Worm (Caenorhabditis elegans) whole organism, young adult: ENCODE results near the gene exc-5.

Source experiments
- B0019.2 ChIP-seq: fragments of 200-800 bp; sonication (Bioruptor generic); conservative IDR thresholded peaks from 2 replicates; pipeline ENCODE4 v1.3.6; 2022; ENCODE audit warnings: missing genetic modification reagents, missing genetic modification characterization, missing compliant biosample characterization
- B0035.1 ChIP-seq: sonication (generic microtip); optimal IDR thresholded peaks from 2 replicates; lab custom pipeline; 2016; ENCODE audit warnings: missing genetic modification characterization, mild to moderate bottlenecking, missing compliant biosample characterization, missing genotype, missing genetic modification reagents
- B0261.1 ChIP-seq: sonication (generic microtip); optimal IDR thresholded peaks from 2 replicates; lab custom pipeline; 2016; ENCODE audit warnings: mild to moderate bottlenecking, missing genetic modification characterization, moderate library complexity, missing compliant biosample characterization
- C17E4.6 ChIP-seq: fragments of 200-800 bp; sonication (Bioruptor generic); IDR thresholded peaks from 2 replicates; pipeline ENCODE4 v1.3.6; 2022; ENCODE audit warnings: missing genetic modification reagents, missing genetic modification characterization, missing compliant biosample characterization
- F10E7.11 ChIP-seq: sonication (generic microtip); optimal IDR thresholded peaks from 2 replicates; lab custom pipeline; 2017; ENCODE audit warnings: mild to moderate bottlenecking, missing genetic modification characterization, moderate library complexity, missing compliant biosample characterization
- F22D6.2 ChIP-seq: sonication (generic microtip); optimal IDR thresholded peaks from 2 replicates; lab custom pipeline; 2016; ENCODE audit warnings: mild to moderate bottlenecking, missing genetic modification characterization, missing compliant biosample characterization
- F23B12.7 ChIP-seq: sonication (generic microtip); optimal IDR thresholded peaks from 2 replicates; lab custom pipeline; 2017; ENCODE audit warnings: missing genetic modification characterization, mild to moderate bottlenecking, missing compliant biosample characterization, antibody characterized with exemption, moderate library complexity; ENCODE audit not compliant: insufficient read depth
- F33H1.4 ChIP-seq: fragments of 200-800 bp; sonication (Bioruptor generic); IDR thresholded peaks from 2 replicates; pipeline ENCODE4 v1.3.6; 2022; ENCODE audit warnings: missing genetic modification reagents, missing genetic modification characterization, missing compliant biosample characterization
- F57A8.1 ChIP-seq: fragments of 200-800 bp; sonication (Bioruptor generic); optimal IDR thresholded peaks from 2 replicates; lab custom pipeline; 2018; ENCODE audit warnings: mild to moderate bottlenecking, missing genetic modification characterization, moderate library complexity, missing compliant biosample characterization
- K11D2.4 ChIP-seq: fragments of 200-800 bp; sonication (Bioruptor generic); IDR thresholded peaks from 2 replicates; pipeline ENCODE4 v1.3.6; 2022; ENCODE audit warnings: missing genetic modification reagents, missing genetic modification characterization, missing compliant biosample characterization
- K12H6.12 ChIP-seq: fragments of 200-800 bp; sonication (Bioruptor generic); optimal IDR thresholded peaks from 2 replicates; lab custom pipeline; 2018; ENCODE audit warnings: mild to moderate bottlenecking, missing genetic modification characterization, missing compliant biosample characterization
- T26A5.8 ChIP-seq: sonication (generic microtip); optimal IDR thresholded peaks from 2 replicates; lab custom pipeline; 2016; ENCODE audit warnings: missing genetic modification characterization, missing compliant biosample characterization
- Y67H2A.10 ChIP-seq: fragments of 200-800 bp; sonication (Bioruptor generic); conservative IDR thresholded peaks from 2 replicates; pipeline ENCODE4 v1.3.6; 2022; ENCODE audit warnings: missing genetic modification reagents, missing genetic modification characterization, missing compliant biosample characterization
- Y79H2A.3 ChIP-seq: fragments of 200-800 bp; sonication (Bioruptor generic); conservative IDR thresholded peaks from 2 replicates; pipeline ENCODE4 v1.3.6; 2022; ENCODE audit warnings: missing genetic modification reagents, missing genetic modification characterization, missing compliant biosample characterization
- Y95B8A.8 ChIP-seq: fragments of 200-800 bp; sonication (Bioruptor generic); IDR thresholded peaks from 2 replicates; pipeline ENCODE4 v1.3.6; 2022; ENCODE audit warnings: missing genetic modification reagents, missing genetic modification characterization, missing compliant biosample characterization
- akir-1 ChIP-seq: fragments of 200-800 bp; sonication (Bioruptor generic); optimal IDR thresholded peaks from 2 replicates; lab custom pipeline; 2018; ENCODE audit warnings: mild to moderate bottlenecking, missing genetic modification characterization, moderate library complexity, missing compliant biosample characterization
- aptf-2 ChIP-seq: fragments of 200-800 bp; sonication (Bioruptor generic); conservative IDR thresholded peaks from 2 replicates; pipeline ENCODE4 v1.3.6; 2022; ENCODE audit warnings: missing genetic modification reagents, missing genetic modification characterization, missing compliant biosample characterization
- attf-3 ChIP-seq: fragments of 200-800 bp; sonication (Bioruptor generic); conservative IDR thresholded peaks from 2 replicates; pipeline ENCODE4 v1.3.6; 2022; ENCODE audit warnings: missing genetic modification reagents, missing genetic modification characterization, missing compliant biosample characterization
- attf-5 ChIP-seq: fragments of 200-800 bp; sonication (Bioruptor generic); optimal IDR thresholded peaks from 2 replicates; lab custom pipeline; 2018; ENCODE audit warnings: mild to moderate bottlenecking, missing genetic modification characterization, missing compliant biosample characterization
- attf-6 ChIP-seq: fragments of 200-800 bp; sonication (Bioruptor generic); IDR thresholded peaks from 2 replicates; pipeline ENCODE4 v1.3.6; 2022; ENCODE audit warnings: missing genetic modification reagents, missing genetic modification characterization, missing compliant biosample characterization
- cebp-2 ChIP-seq: fragments of 200-800 bp; sonication (Bioruptor generic); IDR thresholded peaks from 2 replicates; pipeline ENCODE4 v1.3.6; 2022; ENCODE audit warnings: missing genetic modification characterization, missing compliant biosample characterization
- ceh-27 ChIP-seq: fragments of 200-800 bp; sonication (Bioruptor generic); optimal IDR thresholded peaks from 2 replicates; lab custom pipeline; 2018; ENCODE audit warnings: mild to moderate bottlenecking, missing genetic modification characterization, moderate library complexity, missing compliant biosample characterization
- ceh-58 ChIP-seq: fragments of 200-800 bp; sonication (Bioruptor generic); IDR thresholded peaks from 2 replicates; pipeline ENCODE4 v1.3.6; 2022; ENCODE audit warnings: missing genetic modification characterization, missing compliant biosample characterization
- ceh-79 ChIP-seq: sonication (generic microtip); optimal IDR thresholded peaks from 2 replicates; lab custom pipeline; 2017; ENCODE audit warnings: mild to moderate bottlenecking, missing genetic modification characterization, missing compliant biosample characterization
- chd-7 ChIP-seq: sonication (generic microtip); optimal IDR thresholded peaks from 2 replicates; lab custom pipeline; 2016; ENCODE audit warnings: mild to moderate bottlenecking, missing genetic modification characterization, moderate library complexity, missing compliant biosample characterization
- dox-1 ChIP-seq: fragments of 200-800 bp; sonication (Bioruptor generic); IDR thresholded peaks from 2 replicates; pipeline ENCODE4 v1.3.6; 2022; ENCODE audit warnings: missing genetic modification reagents, missing genetic modification characterization, missing compliant biosample characterization
- dpff-1 ChIP-seq: sonication (generic microtip); optimal IDR thresholded peaks from 2 replicates; lab custom pipeline; 2017; ENCODE audit warnings: mild to moderate bottlenecking, missing genetic modification characterization, missing compliant biosample characterization
- efl-1 ChIP-seq: fragments of 150-350 bp; optimal IDR thresholded peaks from 2 replicates; lab custom pipeline; 2014; ENCODE audit warnings: missing biosample characterization, missing genetic modification reagents, missing genetic modification characterization
- egl-18 ChIP-seq: fragments of 200-800 bp; sonication (Bioruptor generic); IDR thresholded peaks from 2 replicates; pipeline ENCODE4 v1.3.6; 2022; ENCODE audit warnings: missing genetic modification reagents, missing genetic modification characterization, missing compliant biosample characterization
- fkh-3 ChIP-seq: sonication (generic microtip); optimal IDR thresholded peaks from 2 replicates; lab custom pipeline; 2016; ENCODE audit warnings: mild to moderate bottlenecking, missing genetic modification characterization, missing compliant biosample characterization
- hlh-26 ChIP-seq: fragments of 200-800 bp; sonication (Bioruptor generic); conservative IDR thresholded peaks from 2 replicates; pipeline ENCODE4 v1.3.6; 2022; ENCODE audit warnings: missing genetic modification reagents, missing genetic modification characterization, missing compliant biosample characterization
- let-607 ChIP-seq, 2 experiments: fragments of 200-800 bp in 1 of 2; sonication (Bioruptor generic) in 1 of 2; sonication (generic microtip) in 1 of 2; optimal IDR thresholded peaks; 2 replicates each; lab custom pipeline; 2016 to 2018; ENCODE audit warnings: mild to moderate bottlenecking in 2 of 2, missing compliant biosample characterization in 2 of 2, missing genetic modification characterization in 2 of 2, moderate library complexity in 2 of 2, missing genotype in 1 of 2
- lin-40 ChIP-seq: sonication (generic microtip); optimal IDR thresholded peaks from 2 replicates; lab custom pipeline; 2016; ENCODE audit warnings: missing genetic modification characterization, mild to moderate bottlenecking, missing compliant biosample characterization, missing genotype, missing genetic modification reagents
- lir-1 ChIP-seq: fragments of 200-800 bp; sonication (Bioruptor generic); conservative IDR thresholded peaks from 2 replicates; pipeline ENCODE4 v1.3.6; 2022; ENCODE audit warnings: missing genetic modification reagents, missing genetic modification characterization, missing compliant biosample characterization
- lsy-27 ChIP-seq: sonication (generic microtip); optimal IDR thresholded peaks from 2 replicates; lab custom pipeline; 2017; ENCODE audit warnings: missing genetic modification characterization, mild to moderate bottlenecking, missing compliant biosample characterization, antibody characterized with exemption, missing genotype, borderline replicate concordance; ENCODE audit not compliant: insufficient read depth
- madf-3 ChIP-seq: fragments of 200-800 bp; sonication (Bioruptor generic); IDR thresholded peaks from 2 replicates; pipeline ENCODE4 v1.3.6; 2022; ENCODE audit warnings: missing genetic modification reagents, missing genetic modification characterization, missing compliant biosample characterization
- mcd-1 ChIP-seq: fragments of 200-800 bp; sonication (Bioruptor generic); IDR thresholded peaks from 2 replicates; pipeline ENCODE4 v1.3.6; 2022; ENCODE audit warnings: missing genetic modification reagents, missing genetic modification characterization, missing compliant biosample characterization
- nhr-120 ChIP-seq: fragments of 200-800 bp; sonication (Bioruptor generic); IDR thresholded peaks from 2 replicates; pipeline ENCODE4 v1.3.6; 2022; ENCODE audit warnings: missing genetic modification characterization, missing compliant biosample characterization
- nhr-27 ChIP-seq: fragments of 200-800 bp; sonication (Bioruptor generic); optimal IDR thresholded peaks from 2 replicates; lab custom pipeline; 2018; ENCODE audit warnings: mild to moderate bottlenecking, missing genetic modification characterization, moderate library complexity, missing compliant biosample characterization
- pha-4 ChIP-seq: fragments of 150-350 bp; sonication (generic microtip); optimal IDR thresholded peaks from 2 replicates; lab custom pipeline; 2014; ENCODE audit warnings: missing biosample characterization, missing genetic modification reagents, missing genetic modification characterization
- rcor-1 ChIP-seq: fragments of 200-800 bp; sonication (Bioruptor generic); IDR thresholded peaks from 2 replicates; pipeline ENCODE4 v1.3.6; 2022; ENCODE audit warnings: missing genetic modification reagents, missing genetic modification characterization, missing compliant biosample characterization
- somi-1 ChIP-seq: fragments of 200-800 bp; sonication (Bioruptor generic); optimal IDR thresholded peaks from 2 replicates; lab custom pipeline; 2018; ENCODE audit warnings: mild to moderate bottlenecking, missing genetic modification characterization, missing compliant biosample characterization
- xnd-1 ChIP-seq: sonication (generic microtip); optimal IDR thresholded peaks from 2 replicates; lab custom pipeline; 2016; ENCODE audit warnings: missing genotype, missing genetic modification reagents, missing genetic modification characterization, missing compliant biosample characterization
- ztf-22 ChIP-seq: fragments of 200-800 bp; sonication (Bioruptor generic); optimal IDR thresholded peaks from 2 replicates; lab custom pipeline; 2018; ENCODE audit warnings: mild to moderate bottlenecking, missing genetic modification characterization, moderate library complexity, missing compliant biosample characterization
- ztf-25 ChIP-seq: fragments of 200-800 bp; sonication (Bioruptor generic); IDR thresholded peaks from 2 replicates; pipeline ENCODE4 v1.3.6; 2022; ENCODE audit warnings: missing genetic modification reagents, missing genetic modification characterization, missing compliant biosample characterization
- ztf-3 ChIP-seq: fragments of 200-800 bp; sonication (Bioruptor generic); optimal IDR thresholded peaks from 2 replicates; lab custom pipeline; 2018; ENCODE audit warnings: mild to moderate bottlenecking, missing genetic modification characterization, missing compliant biosample characterization
- ztf-6 ChIP-seq: fragments of 200-800 bp; sonication (Bioruptor generic); IDR thresholded peaks from 2 replicates; pipeline ENCODE4 v1.3.6; 2022; ENCODE audit warnings: missing genetic modification reagents, missing genetic modification characterization, missing compliant biosample characterization

The exc-5 gene

ce11 chrIV:8794895-8795665, 18.4 kb downstream of the exc-5 start (continued):
- TF ChIP-seq F10E7.11 (tag; lab: Kevin White, UChicago): peak; percentile 3
- peak; percentile 58 for TF ChIP-seq F22D6.2 (tag; lab: Kevin White, UChicago)
- TF ChIP-seq somi-1 (GFP tag; lab: Kevin White, UChicago): peak; percentile 94
- TF ChIP-seq F23B12.7 (tag; lab: Kevin White, UChicago): peak; percentile 12
- TF ChIP-seq egl-18: 0 out of 2 replicates have a peak, but pooled peaks have one; percentile 4
- TF ChIP-seq Y67H2A.10: no peak
- no peak for TF ChIP-seq pha-4
- TF ChIP-seq attf-5 (GFP tag; lab: Kevin White, UChicago): peak; percentile 94
- TF ChIP-seq attf-6 (GFP tag; lab: Robert Waterston, UW): no peak
- no peak for TF ChIP-seq nhr-27
- no peak for TF ChIP-seq hlh-26
- no peak for TF ChIP-seq akir-1 (GFP tag; lab: Kevin White, UChicago)
- no peak for TF ChIP-seq ztf-6
- TF ChIP-seq let-607 (tag; optimal IDR thresholded peaks at IDR 0.05; lab: Kevin White, UChicago): peak; percentile 70 to 80
- TF ChIP-seq xnd-1: no peak
- no peak for TF ChIP-seq C17E4.6 (GFP tag; lab: Robert Waterston, UW)
- no peak; the same call in 1 of the 2 replicates for TF ChIP-seq Y95B8A.8
- peak; percentile 81 for TF ChIP-seq mcd-1 (GFP tag; lab: Robert Waterston, UW)
- no peak for TF ChIP-seq ztf-25 (GFP tag; lab: Robert Waterston, UW)
- TF ChIP-seq ceh-58 (GFP tag; lab: Robert Waterston, UW): no peak
- no peak for TF ChIP-seq madf-3
- no peak; the same call in 1 of the 2 replicates for TF ChIP-seq K11D2.4 (GFP tag; lab: Robert Waterston, UW)
- TF ChIP-seq T26A5.8 (tag; lab: Kevin White, UChicago): no peak
- peak; percentile 59; the same call in 1 of the 2 replicates for TF ChIP-seq lir-1 (GFP tag; lab: Robert Waterston, UW)
- TF ChIP-seq rcor-1 (GFP tag; lab: Robert Waterston, UW): peak; percentile 22; the same call in 1 of the 2 replicates
- TF ChIP-seq ztf-3 (GFP tag; lab: Kevin White, UChicago): peak; percentile 19
- no peak for TF ChIP-seq F57A8.1
- no peak for TF ChIP-seq Y79H2A.3 (GFP tag; lab: Robert Waterston, UW)
- TF ChIP-seq lsy-27 (tag; lab: Kevin White, UChicago): no peak
- TF ChIP-seq aptf-2 (GFP tag; lab: Robert Waterston, UW): no peak
- peak; percentile 94 for TF ChIP-seq chd-7 (tag; lab: Kevin White, UChicago)
- no peak for TF ChIP-seq dpff-1 (tag; lab: Kevin White, UChicago)
- TF ChIP-seq B0019.2: no peak
- TF ChIP-seq B0035.1 (tag; lab: Kevin White, UChicago): peak; percentile 60
- no peak for TF ChIP-seq efl-1 (GFP tag; lab: Kevin White, UChicago)
- TF ChIP-seq fkh-3 (tag; lab: Kevin White, UChicago): no peak
- TF ChIP-seq nhr-120 (GFP tag; lab: Robert Waterston, UW): no peak
- TF ChIP-seq attf-3: 0 out of 2 replicates have a peak, but pooled peaks have one; percentile 34
- peak; percentile 92 for TF ChIP-seq ztf-22 (GFP tag; lab: Kevin White, UChicago)
- no peak for TF ChIP-seq cebp-2 (GFP tag; lab: Robert Waterston, UW)
- TF ChIP-seq B0261.1 (tag; lab: Kevin White, UChicago): no peak
- peak; percentile 83 for TF ChIP-seq lin-40 (tag; lab: Kevin White, UChicago)
- TF ChIP-seq K12H6.12 (tag; lab: Kevin White, UChicago): peak; percentile 95
- peak; percentile 94 for TF ChIP-seq dox-1 (GFP tag; lab: Robert Waterston, UW)
- no peak for TF ChIP-seq F33H1.4 (GFP tag; lab: Robert Waterston, UW)
- TF ChIP-seq ceh-27 (GFP tag; lab: Kevin White, UChicago): peak; percentile 79
- no peak for TF ChIP-seq ceh-79 (tag; lab: Kevin White, UChicago)
